Fruit fly (Drosophila melanogaster): ENCODE measurements around the gene heca.

Gene heca

dm6 chr3R:30263708-30264107 is 14.0 kb upstream of the heca start (continued):
- TF ChIP-seq CG3847 (GFP tag; IDR thresholded peaks at IDR 0.05): 0 out of 2 replicates have a peak, but pooled peaks have one; percentile 12
- TF ChIP-seq ham (GFP tag; IDR thresholded peaks at IDR 0.05): no peak
- TF ChIP-seq CG7556 (GFP tag; optimal IDR thresholded peaks at IDR 0.05): peak; percentile 38
- TF ChIP-seq CG32772 (GFP tag; IDR thresholded peaks at IDR 0.05): 0 out of 2 replicates have a peak, but pooled peaks have one; percentile 26
- no peak for TF ChIP-seq CG8281 (tag; optimal IDR thresholded peaks at IDR 0.05)
- no peak for TF ChIP-seq CG8944 (GFP tag; optimal IDR thresholded peaks at IDR 0.05)
- no peak for TF ChIP-seq CG15514 (GFP tag; optimal IDR thresholded peaks at IDR 0.05)
- TF ChIP-seq ara (GFP tag; IDR thresholded peaks at IDR 0.05): 0 out of 2 replicates have a peak, but pooled peaks have one; percentile 43
- 0 out of 2 replicates have a peak, but pooled peaks have one; percentile 28 for TF ChIP-seq chm (GFP tag; IDR thresholded peaks at IDR 0.05)
- TF ChIP-seq ase (GFP tag; IDR thresholded peaks at IDR 0.05): no peak
- no peak for TF ChIP-seq Atf6 (GFP tag; IDR thresholded peaks at IDR 0.05)
- no peak for TF ChIP-seq C15 (GFP tag; IDR thresholded peaks at IDR 0.05)
- TF ChIP-seq CG5245 (GFP tag; optimal IDR thresholded peaks at IDR 0.05): no peak
- TF ChIP-seq CG30403 (GFP tag; optimal IDR thresholded peaks at IDR 0.05): peak; percentile 32
- TF ChIP-seq MTF-1 (GFP tag; optimal IDR thresholded peaks at IDR 0.05; ENCODE audit: borderline replicate concordance): no peak
- no peak for TF ChIP-seq CG18599 (GFP tag; optimal IDR thresholded peaks at IDR 0.05)
- no peak for TF ChIP-seq CG4854 (GFP tag; optimal IDR thresholded peaks at IDR 0.05)
- TF ChIP-seq ro (GFP tag; IDR thresholded peaks at IDR 0.05): no peak
- TF ChIP-seq cad (GFP tag; optimal IDR thresholded peaks at IDR 0.05): no peak
- TF ChIP-seq crp (GFP tag; optimal IDR thresholded peaks at IDR 0.05): no peak
- TF ChIP-seq cwo (GFP tag; optimal IDR thresholded peaks at IDR 0.05): no peak
- no peak for TF ChIP-seq sd (tag; optimal IDR thresholded peaks at IDR 0.05)
- no peak for TF ChIP-seq CG17612 (GFP tag; IDR thresholded peaks at IDR 0.05)
- no peak for TF ChIP-seq NC2α (GFP tag; optimal IDR thresholded peaks at IDR 0.05)
- TF ChIP-seq aop (GFP tag; IDR thresholded peaks at IDR 0.05): no peak
- no peak for TF ChIP-seq Atf3 (GFP tag; optimal IDR thresholded peaks at IDR 0.05)
- TF ChIP-seq BEAF-32 (GFP tag; optimal IDR thresholded peaks at IDR 0.05): no peak
- peak; percentile 14 for TF ChIP-seq Nf-YB (GFP tag; optimal IDR thresholded peaks at IDR 0.05)
- TF ChIP-seq CG2875 (GFP tag; optimal IDR thresholded peaks at IDR 0.05): peak; percentile 20
- TF ChIP-seq peb (GFP tag; IDR thresholded peaks at IDR 0.05): 0 out of 2 replicates have a peak, but pooled peaks have one; percentile 23
- TF ChIP-seq vnd (GFP tag; IDR thresholded peaks at IDR 0.05; ENCODE audit: partially characterized antibody): no peak
- TF ChIP-seq CG30020 (tag; optimal IDR thresholded peaks at IDR 0.05): no peak
- TF ChIP-seq chn (GFP tag; optimal IDR thresholded peaks at IDR 0.05): no peak
- TF ChIP-seq lola (GFP tag; optimal IDR thresholded peaks at IDR 0.05): peak in 1 of 3 experiments; percentile 60
- peak; percentile 25 for TF ChIP-seq zen (tag; optimal IDR thresholded peaks at IDR 0.05)
- no peak for TF ChIP-seq CG13296 (GFP tag; optimal IDR thresholded peaks at IDR 0.05)
- TF ChIP-seq gro (GFP tag; optimal IDR thresholded peaks at IDR 0.05): no peak
- TF ChIP-seq NC2β (GFP tag; optimal IDR thresholded peaks at IDR 0.05): no peak
- peak; percentile 59 for TF ChIP-seq CG7839 (tag; optimal IDR thresholded peaks at IDR 0.05)
- no peak for TF ChIP-seq tap (tag; optimal IDR thresholded peaks at IDR 0.05)
- no peak for TF ChIP-seq klu (GFP tag; IDR thresholded peaks at IDR 0.05)
- TF ChIP-seq CG6813 (GFP tag; optimal IDR thresholded peaks at IDR 0.05): no peak
- TF ChIP-seq Kr (GFP tag; optimal IDR thresholded peaks at IDR 0.05): no peak
- no peak for TF ChIP-seq CG9215 (GFP tag; IDR thresholded peaks at IDR 0.05)
- TF ChIP-seq cg (GFP tag; optimal IDR thresholded peaks at IDR 0.05): no peak
- TF ChIP-seq CG8478 (optimal IDR thresholded peaks at IDR 0.05): no peak
- TF ChIP-seq CG14667 (GFP tag; IDR thresholded peaks at IDR 0.05): no peak
- no peak for TF ChIP-seq CG17385 (GFP tag; optimal IDR thresholded peaks at IDR 0.05)
- TF ChIP-seq CG13775 (GFP tag; optimal IDR thresholded peaks at IDR 0.05): peak; percentile 17
- TF ChIP-seq kah (GFP tag; optimal IDR thresholded peaks at IDR 0.05): no peak
- TF ChIP-seq pb (GFP tag; optimal IDR thresholded peaks at IDR 0.05): no peak
